Worm (Caenorhabditis elegans) whole organism, early embryonic: Measurements from ENCODE around the gene pqn-37.

Experiments
- F13C5.2 ChIP-seq: sonication (generic microtip); optimal IDR thresholded peaks from 2 replicates; lab custom pipeline; 2017; ENCODE audit warnings: mild to moderate bottlenecking, missing genetic modification characterization, inconsistent platforms, missing compliant biosample characterization
- aly-1 ChIP-seq: sonication (generic microtip); optimal IDR thresholded peaks from 2 replicates; lab custom pipeline; 2016; ENCODE audit warnings: missing genetic modification characterization, missing compliant biosample characterization
- ama-1 ChIP-seq: fragments of 150-350 bp; optimal IDR thresholded peaks from 2 replicates; lab custom pipeline; 2014
- ceh-13 ChIP-seq: fragments of 200-800 bp; sonication (Bioruptor generic); optimal IDR thresholded peaks from 2 replicates; lab custom pipeline; 2018; ENCODE audit warnings: mild to moderate bottlenecking, missing genetic modification characterization, missing compliant biosample characterization
- ets-7 ChIP-seq: sonication (generic microtip); optimal IDR thresholded peaks from 2 replicates; lab custom pipeline; 2016; ENCODE audit warnings: missing genotype, missing genetic modification characterization, missing compliant biosample characterization
- flt-1 ChIP-seq: fragments of 200-800 bp; sonication (Bioruptor generic); IDR thresholded peaks from 2 replicates; pipeline ENCODE4 v1.3.6; 2022; ENCODE audit warnings: missing genetic modification characterization, missing compliant biosample characterization
- hmbx-1 ChIP-seq: sonication (generic microtip); optimal IDR thresholded peaks from 2 replicates; lab custom pipeline; 2016; ENCODE audit warnings: mild to moderate bottlenecking, missing genetic modification characterization, missing compliant biosample characterization
- pes-1 ChIP-seq: fragments of 200-800 bp; sonication (Bioruptor generic); IDR thresholded peaks from 2 replicates; pipeline ENCODE4 v1.3.6; 2022; ENCODE audit warnings: missing genetic modification reagents, missing genetic modification characterization, missing compliant biosample characterization
- tbx-11 ChIP-seq: fragments of 200-800 bp; sonication (Bioruptor generic); IDR thresholded peaks from 2 replicates; pipeline ENCODE4 v1.3.6; 2022; ENCODE audit warnings: missing genetic modification characterization, missing compliant biosample characterization

- TF ChIP-seq pes-1 (GFP tag; lab: Robert Waterston, UW) (no peak), hmbx-1 (no peak), ets-7 (no peak), ama-1 (lab: Kevin White, UChicago) (no peak), flt-1 (GFP tag; lab: Robert Waterston, UW) (no peak), tbx-11 (GFP tag; lab: Robert Waterston, UW) (no peak), aly-1 (no peak), ceh-13 (GFP tag; lab: Kevin White, UChicago) (no peak), F13C5.2 (tag; lab: Kevin White, UChicago) (no peak)
These were observed 14.9 kb downstream of the pqn-37 start, which contains the start of gene F28B4.3 for ce11 chrX:3235358-3235816.
